Worm (Caenorhabditis elegans) whole organism, L2 larva: Measurements from ENCODE around the gene nstp-2.

Source experiments
- C34F6.9 ChIP-seq: fragments of 150-350 bp; optimal IDR thresholded peaks from 2 replicates; lab custom pipeline; 2014; ENCODE audit warnings: missing biosample characterization, missing genetic modification characterization
- F13H6.1 ChIP-seq: sonication (generic microtip); optimal IDR thresholded peaks from 2 replicates; lab custom pipeline; 2016; ENCODE audit warnings: missing genetic modification characterization, missing compliant biosample characterization
- R02D3.7 ChIP-seq: fragments of 150-350 bp; optimal IDR thresholded peaks from 2 replicates; lab custom pipeline; 2014; ENCODE audit warnings: missing biosample characterization, missing genetic modification characterization
- Y55F3AM.14 ChIP-seq: fragments of 200-800 bp; sonication (Bioruptor generic); optimal IDR thresholded peaks from 2 replicates; lab custom pipeline; 2018; ENCODE audit warnings: mild to moderate bottlenecking, missing genetic modification characterization, missing compliant biosample characterization
- ZK546.5 ChIP-seq: sonication (generic microtip); optimal IDR thresholded peaks from 2 replicates; lab custom pipeline; 2017; ENCODE audit warnings: missing biosample characterization, missing genetic modification characterization
- alr-1 ChIP-seq: fragments of 150-350 bp; optimal IDR thresholded peaks from 2 replicates; lab custom pipeline; 2014; ENCODE audit warnings: missing biosample characterization, missing genetic modification characterization
- aly-2 ChIP-seq: fragments of 150-350 bp; optimal IDR thresholded peaks from 2 replicates; lab custom pipeline; 2014; ENCODE audit warnings: missing biosample characterization, missing genetic modification characterization
- ama-1 ChIP-seq: fragments of 150-350 bp; optimal IDR thresholded peaks from 2 replicates; lab custom pipeline; 2018; ENCODE audit warnings: inconsistent platforms
- blmp-1 ChIP-seq: sonication (generic microtip); optimal IDR thresholded peaks from 2 replicates; lab custom pipeline; 2017; ENCODE audit warnings: missing genetic modification characterization, mild to moderate bottlenecking, missing compliant biosample characterization, antibody characterized with exemption, moderate library complexity; ENCODE audit not compliant: insufficient read depth
- ceh-16 ChIP-seq: fragments of 150-350 bp; optimal IDR thresholded peaks from 2 replicates; lab custom pipeline; 2014; ENCODE audit warnings: missing biosample characterization, missing genetic modification characterization
- ceh-82 ChIP-seq: fragments of 150-350 bp; optimal IDR thresholded peaks from 2 replicates; lab custom pipeline; 2014; ENCODE audit warnings: missing biosample characterization, missing genetic modification characterization
- crh-2 ChIP-seq: sonication (generic microtip); optimal IDR thresholded peaks from 2 replicates; lab custom pipeline; 2017; ENCODE audit warnings: missing biosample characterization, missing genetic modification characterization
- dmd-4 ChIP-seq: sonication (generic microtip); optimal IDR thresholded peaks from 2 replicates; lab custom pipeline; 2017; ENCODE audit warnings: missing biosample characterization, missing genetic modification characterization
- egl-27 ChIP-seq: sonication (generic microtip); optimal IDR thresholded peaks from 3 replicates; lab custom pipeline; 2017; ENCODE audit warnings: missing biosample characterization, missing genetic modification reagents, missing genetic modification characterization
- elt-1 ChIP-seq: fragments of 150-350 bp; optimal IDR thresholded peaks from 2 replicates; lab custom pipeline; 2014; ENCODE audit warnings: missing biosample characterization, missing genetic modification characterization
- elt-3 ChIP-seq: sonication (generic microtip); optimal IDR thresholded peaks from 2 replicates; lab custom pipeline; 2017; ENCODE audit warnings: missing biosample characterization, missing genetic modification characterization
- fos-1 ChIP-seq: fragments of 150-350 bp; optimal IDR thresholded peaks from 2 replicates; lab custom pipeline; 2014; ENCODE audit warnings: missing biosample characterization, missing genetic modification characterization
- gmeb-1 ChIP-seq: fragments of 150-350 bp; optimal IDR thresholded peaks from 2 replicates; lab custom pipeline; 2014; ENCODE audit warnings: missing biosample characterization, missing genetic modification characterization
- lin-11 ChIP-seq: fragments of 150-350 bp; sonication (generic microtip); optimal IDR thresholded peaks from 2 replicates; lab custom pipeline; 2014; ENCODE audit warnings: missing biosample characterization, missing genetic modification characterization, inconsistent platforms, mixed read lengths
- lin-13 ChIP-seq: fragments of 150-350 bp; optimal IDR thresholded peaks from 2 replicates; lab custom pipeline; 2014; ENCODE audit warnings: missing biosample characterization, missing genetic modification reagents, missing genetic modification characterization
- lin-39 ChIP-seq: fragments of 150-350 bp; optimal IDR thresholded peaks from 2 replicates; lab custom pipeline; 2014; ENCODE audit warnings: missing biosample characterization, missing genetic modification reagents, missing genetic modification characterization
- lsy-2 ChIP-seq, 2 experiments: fragments of 150-350 bp in 1 of 2; sonication (generic microtip) in 1 of 2; optimal IDR thresholded peaks; 2 replicates each; lab custom pipeline; 2014 to 2017; ENCODE audit warnings: missing biosample characterization in 2 of 2, missing genetic modification characterization in 2 of 2
- mab-5 ChIP-seq: fragments of 150-350 bp; optimal IDR thresholded peaks from 2 replicates; lab custom pipeline; 2014; ENCODE audit warnings: missing biosample characterization, missing genetic modification characterization
- mbf-1 ChIP-seq: sonication (generic microtip); optimal IDR thresholded peaks from 2 replicates; lab custom pipeline; 2017; ENCODE audit warnings: missing biosample characterization, missing genetic modification characterization
- mdl-1 ChIP-seq, 2 experiments: fragments of 150-350 bp in 1 of 2; sonication (generic microtip) in 1 of 2; optimal IDR thresholded peaks; 2 replicates each; lab custom pipeline; 2017; ENCODE audit warnings: missing biosample characterization in 2 of 2, missing genetic modification characterization in 2 of 2
- nhr-10 ChIP-seq: sonication (generic microtip); optimal IDR thresholded peaks from 2 replicates; lab custom pipeline; 2017; ENCODE audit warnings: missing biosample characterization, missing genetic modification characterization
- nhr-11 ChIP-seq: fragments of 150-350 bp; optimal IDR thresholded peaks from 2 replicates; lab custom pipeline; 2014; ENCODE audit warnings: missing biosample characterization, missing genetic modification characterization
- nhr-12 ChIP-seq: fragments of 150-350 bp; optimal IDR thresholded peaks from 2 replicates; lab custom pipeline; 2014; ENCODE audit warnings: missing biosample characterization, missing genetic modification characterization
- nhr-129 ChIP-seq: fragments of 150-350 bp; optimal IDR thresholded peaks from 2 replicates; lab custom pipeline; 2014; ENCODE audit warnings: missing biosample characterization, missing genetic modification characterization
- nhr-21 ChIP-seq: fragments of 150-350 bp; optimal IDR thresholded peaks from 2 replicates; lab custom pipeline; 2014; ENCODE audit warnings: missing biosample characterization, missing genetic modification characterization
- nhr-23 ChIP-seq: fragments of 150-350 bp; optimal IDR thresholded peaks from 2 replicates; lab custom pipeline; 2014; ENCODE audit warnings: missing biosample characterization, missing genetic modification reagents, missing genetic modification characterization
- nhr-237 ChIP-seq: fragments of 150-350 bp; optimal IDR thresholded peaks from 2 replicates; lab custom pipeline; 2014; ENCODE audit warnings: missing biosample characterization, missing genetic modification characterization
- nhr-25 ChIP-seq: fragments of 150-350 bp; sonication (generic microtip); optimal IDR thresholded peaks from 3 replicates; lab custom pipeline; 2014; ENCODE audit warnings: missing biosample characterization, missing genetic modification characterization
- nhr-6 ChIP-seq: fragments of 150-350 bp; optimal IDR thresholded peaks from 2 replicates; lab custom pipeline; 2014; ENCODE audit warnings: missing biosample characterization, missing genetic modification characterization
- nhr-77 ChIP-seq: fragments of 150-350 bp; optimal IDR thresholded peaks from 2 replicates; lab custom pipeline; 2014; ENCODE audit warnings: missing biosample characterization, missing genetic modification characterization
- peb-1 ChIP-seq: fragments of 150-350 bp; optimal IDR thresholded peaks from 2 replicates; lab custom pipeline; 2014; ENCODE audit warnings: missing biosample characterization, missing genetic modification characterization
- sem-4 ChIP-seq: fragments of 150-350 bp; optimal IDR thresholded peaks from 2 replicates; lab custom pipeline; 2014; ENCODE audit warnings: missing biosample characterization, missing genetic modification reagents, missing genetic modification characterization
- skn-1 ChIP-seq: sonication (generic microtip); optimal IDR thresholded peaks from 2 replicates; lab custom pipeline; 2017; ENCODE audit warnings: missing biosample characterization, missing genetic modification characterization
- sma-3 ChIP-seq: sonication (generic microtip); optimal IDR thresholded peaks from 2 replicates; lab custom pipeline; 2016; ENCODE audit warnings: missing genetic modification reagents, missing genetic modification characterization, missing compliant biosample characterization
- sma-9 ChIP-seq, 2 experiments: fragments of 150-350 bp in 1 of 2; sonication (generic microtip) in 1 of 2; optimal IDR thresholded peaks; 2 replicates each; lab custom pipeline; 2014 to 2016; ENCODE audit warnings: missing genetic modification characterization in 2 of 2, mild to moderate bottlenecking in 1 of 2, missing biosample characterization in 1 of 2, missing compliant biosample characterization in 1 of 2, missing genetic modification reagents in 1 of 2, moderate library complexity in 1 of 2
- snpc-4 ChIP-seq: fragments of 150-350 bp; optimal IDR thresholded peaks from 2 replicates; lab custom pipeline; 2014; ENCODE audit warnings: missing biosample characterization, missing genetic modification characterization
- unc-39 ChIP-seq: fragments of 150-350 bp; optimal IDR thresholded peaks from 2 replicates; lab custom pipeline; 2014; ENCODE audit warnings: missing biosample characterization, missing genetic modification characterization
- unc-55 ChIP-seq: fragments of 150-350 bp; sonication (generic microtip); optimal IDR thresholded peaks from 3 replicates; lab custom pipeline; 2014; ENCODE audit warnings: missing biosample characterization, missing genetic modification reagents, missing genetic modification characterization
- unc-62 ChIP-seq: fragments of 150-350 bp; optimal IDR thresholded peaks from 2 replicates; lab custom pipeline; 2014; ENCODE audit warnings: missing biosample characterization, missing genetic modification reagents, missing genetic modification characterization
- zag-1 ChIP-seq: fragments of 150-350 bp; optimal IDR thresholded peaks from 2 replicates; lab custom pipeline; 2014; ENCODE audit warnings: missing biosample characterization, missing genetic modification characterization
- ztf-1 ChIP-seq: fragments of 200-800 bp; sonication (Bioruptor generic); conservative IDR thresholded peaks from 2 replicates; pipeline ENCODE4 v1.3.6; 2022; ENCODE audit warnings: missing genetic modification characterization, missing compliant biosample characterization
- ztf-11 ChIP-seq: sonication (generic microtip); optimal IDR thresholded peaks from 2 replicates; lab custom pipeline; 2017; ENCODE audit warnings: missing biosample characterization, missing genetic modification characterization
- ztf-4 ChIP-seq: fragments of 150-350 bp; optimal IDR thresholded peaks from 2 replicates; lab custom pipeline; 2014; ENCODE audit warnings: missing biosample characterization, missing genetic modification characterization

nstp-2 gene

DNA sequence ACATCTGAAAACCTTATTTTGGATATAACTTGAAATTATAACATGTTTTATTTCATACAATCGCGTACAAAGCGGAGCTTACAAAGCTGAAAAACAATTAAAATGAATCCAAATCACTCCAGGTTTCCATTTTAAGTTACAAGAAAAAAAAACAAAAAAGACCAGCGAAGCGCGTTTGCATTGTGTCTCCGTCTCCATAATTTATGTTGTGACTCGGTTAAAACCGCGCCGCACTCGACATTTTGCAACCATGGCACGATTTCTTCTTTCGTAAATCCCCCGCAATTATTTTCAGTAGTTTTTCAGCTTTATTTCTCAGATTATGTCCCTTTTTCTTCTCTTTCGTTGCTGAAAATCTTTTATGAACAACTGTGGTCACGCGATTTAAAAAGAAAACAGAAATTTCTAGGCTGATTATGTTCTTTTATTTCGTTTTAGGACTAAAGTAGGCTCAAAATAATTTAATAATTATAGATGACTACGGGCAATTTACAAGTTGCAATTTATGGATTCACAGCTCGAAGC is 20.5 kb downstream of the nstp-2 start, which contains the start of the genes F38A5.2 and dnj-11:
TSS of gene F38A5.2 (minus strand) at position 4 of the 525 bp plus-strand sequence.
TSS of gene dnj-11 (plus strand) at position 475 of the 525 bp plus-strand sequence.
- no peak for TF ChIP-seq unc-62
- no peak for TF ChIP-seq nhr-23
- TF ChIP-seq Y55F3AM.14 (GFP tag; lab: Kevin White, UChicago): no peak
- peak; percentile 69 for TF ChIP-seq egl-27 (tag; lab: Kevin White, UChicago)
- no peak for TF ChIP-seq nhr-11 (tag; lab: Kevin White, UChicago)
- TF ChIP-seq crh-2 (tag; lab: Kevin White, UChicago): peak; percentile 87
- TF ChIP-seq peb-1: no peak
- TF ChIP-seq elt-1 (tag; lab: Kevin White, UChicago): no peak
- TF ChIP-seq mab-5 (tag; lab: Kevin White, UChicago): peak; percentile 38
- TF ChIP-seq nhr-25 (tag; lab: Kevin White, UChicago): no peak
- TF ChIP-seq nhr-10 (tag; lab: Kevin White, UChicago): no peak
- TF ChIP-seq blmp-1 (tag; lab: Kevin White, UChicago): peak; percentile 16
- TF ChIP-seq fos-1 (tag; lab: Kevin White, UChicago): peak; percentile 72
- peak; percentile 77 for TF ChIP-seq gmeb-1 (tag; lab: Kevin White, UChicago)
- TF ChIP-seq sem-4 (tag; lab: Kevin White, UChicago): peak; percentile 50
- TF ChIP-seq lin-11 (tag; lab: Kevin White, UChicago): peak; percentile 83
- TF ChIP-seq C34F6.9 (tag; lab: Kevin White, UChicago): peak; percentile 93
- peak; percentile 76 for TF ChIP-seq nhr-21 (tag; lab: Kevin White, UChicago)
- TF ChIP-seq ceh-16 (tag; lab: Kevin White, UChicago): peak; percentile 66
- no peak for TF ChIP-seq lin-39
- TF ChIP-seq ceh-82: no peak
- TF ChIP-seq unc-39: no peak
- TF ChIP-seq sma-3 (GFP tag; lab: Kevin White, UChicago): peak; percentile 81
- TF ChIP-seq nhr-12 (tag; lab: Kevin White, UChicago): no peak
- TF ChIP-seq R02D3.7 (tag; lab: Kevin White, UChicago): peak; percentile 7
- TF ChIP-seq skn-1: no peak
- no peak for TF ChIP-seq nhr-77 (tag; lab: Kevin White, UChicago)
- no peak for TF ChIP-seq ztf-11 (tag; lab: Kevin White, UChicago)
- TF ChIP-seq lsy-2 (tag; optimal IDR thresholded peaks at IDR 0.05; lab: Kevin White, UChicago): peak; percentile 64 to 90
- TF ChIP-seq ztf-1 (GFP tag; lab: Robert Waterston, UW): no peak
- TF ChIP-seq ama-1 (lab: Kevin White, UChicago): peak; percentile 42
- TF ChIP-seq nhr-129: peak; percentile 87
- TF ChIP-seq sma-9 (GFP tag; optimal IDR thresholded peaks at IDR 0.05; lab: Kevin White, UChicago): peak; percentile 88
- no peak for TF ChIP-seq sma-9 (tag; optimal IDR thresholded peaks at IDR 0.05; lab: Kevin White, UChicago)
- TF ChIP-seq nhr-6 (tag; lab: Kevin White, UChicago): no peak
- TF ChIP-seq unc-55 (GFP tag; lab: Kevin White, UChicago): peak; percentile 97
- TF ChIP-seq elt-3 (tag; lab: Kevin White, UChicago): no peak
- TF ChIP-seq mbf-1 (tag; lab: Kevin White, UChicago): no peak
- peak; percentile 37 for TF ChIP-seq zag-1
- TF ChIP-seq F13H6.1 (tag; lab: Kevin White, UChicago): peak; percentile 74
- TF ChIP-seq nhr-237 (tag; lab: Kevin White, UChicago): no peak
- TF ChIP-seq snpc-4 (tag; lab: Kevin White, UChicago): peak; percentile 50
- no peak for TF ChIP-seq mdl-1 (tag; optimal IDR thresholded peaks at IDR 0.05; lab: Kevin White, UChicago)
- no peak for TF ChIP-seq dmd-4 (tag; lab: Kevin White, UChicago)
- no peak for TF ChIP-seq alr-1 (tag; lab: Kevin White, UChicago)
- no peak for TF ChIP-seq aly-2
- TF ChIP-seq lin-13 (GFP tag; lab: Kevin White, UChicago): peak; percentile 83
- peak; percentile 47 for TF ChIP-seq ztf-4 (tag; lab: Kevin White, UChicago)
- no peak for TF ChIP-seq ZK546.5 (tag; lab: Kevin White, UChicago)
